Fruit fly (Drosophila melanogaster) ovary, adult (tissue): ENCODE data around the gene CG32298.

Source experiments
- CG17801 ChIP-seq: fragments of 200-800 bp; optimal IDR thresholded peaks from 2 replicates; lab custom pipeline; 2019; ENCODE audit warnings: missing biosample characterization, mild to moderate bottlenecking, missing genetic modification characterization, moderate library complexity; ENCODE audit not compliant: partially characterized antibody

Gene CG32298

dm6 chr3L:2390889-2391288 lies at the start of gene CG32298, which contains the start of gene CG32299:
Gene CG32298 (minus strand): TSS chr3L:2390989.
Gene CG32299 (minus strand): TSS chr3L:2390989.
- no peak for TF ChIP-seq CG17801 (GFP tag; lab: Kevin White, UChicago)

dm6 chr3L:2438609-2439422 lies 48.0 kb upstream of the CG32298 start:
- peak; percentile 52 for TF ChIP-seq CG17801 (GFP tag; lab: Kevin White, UChicago)

- TF ChIP-seq CG17801 (GFP tag; lab: Kevin White, UChicago) = no peak
Observed at dm6 chr3L:2437571-2437970, 46.8 kb upstream of the CG32298 start.

dm6 chr3L:2436754-2437335 lies 46.1 kb upstream of the CG32298 start:
- TF ChIP-seq CG17801 (GFP tag; lab: Kevin White, UChicago) = no peak

dm6 chr3L:2434179-2434578 lies 43.4 kb upstream of the CG32298 start:
- TF ChIP-seq CG17801 (GFP tag; lab: Kevin White, UChicago) = no peak

dm6 chr3L:2433358-2433757 lies 42.6 kb upstream of the CG32298 start:
- no peak for TF ChIP-seq CG17801 (GFP tag; lab: Kevin White, UChicago)

- TF ChIP-seq CG17801 (GFP tag; lab: Kevin White, UChicago) = no peak
Observed at dm6 chr3L:2431340-2431739, 40.6 kb upstream of the CG32298 start.

dm6 chr3L:2428488-2429302 lies 37.9 kb upstream of the CG32298 start:
- TF ChIP-seq CG17801 (GFP tag; lab: Kevin White, UChicago) = peak; percentile 72

- no peak for TF ChIP-seq CG17801 (GFP tag; lab: Kevin White, UChicago)
Observed at dm6 chr3L:2427151-2427550, 36.4 kb upstream of the CG32298 start.

dm6 chr3L:2426407-2426951 lies 35.7 kb upstream of the CG32298 start:
- no peak for TF ChIP-seq CG17801 (GFP tag; lab: Kevin White, UChicago)

dm6 chr3L:2425687-2426086 lies 34.9 kb upstream of the CG32298 start:
- no peak for TF ChIP-seq CG17801 (GFP tag; lab: Kevin White, UChicago)

dm6 chr3L:2424094-2424493 lies 33.3 kb upstream of the CG32298 start:
- no peak for TF ChIP-seq CG17801 (GFP tag; lab: Kevin White, UChicago)

dm6 chr3L:2423572-2423971 lies 32.8 kb upstream of the CG32298 start:
- TF ChIP-seq CG17801 (GFP tag; lab: Kevin White, UChicago) = peak; percentile 56

dm6 chr3L:2422763-2423162 lies 32.0 kb upstream of the CG32298 start:
- no peak for TF ChIP-seq CG17801 (GFP tag; lab: Kevin White, UChicago)

dm6 chr3L:2421138-2421537 lies 30.3 kb upstream of the CG32298 start:
- no peak for TF ChIP-seq CG17801 (GFP tag; lab: Kevin White, UChicago)
